Worm (Caenorhabditis elegans): ENCODE measurements around the gene Y6E2A.7.

DNA sequence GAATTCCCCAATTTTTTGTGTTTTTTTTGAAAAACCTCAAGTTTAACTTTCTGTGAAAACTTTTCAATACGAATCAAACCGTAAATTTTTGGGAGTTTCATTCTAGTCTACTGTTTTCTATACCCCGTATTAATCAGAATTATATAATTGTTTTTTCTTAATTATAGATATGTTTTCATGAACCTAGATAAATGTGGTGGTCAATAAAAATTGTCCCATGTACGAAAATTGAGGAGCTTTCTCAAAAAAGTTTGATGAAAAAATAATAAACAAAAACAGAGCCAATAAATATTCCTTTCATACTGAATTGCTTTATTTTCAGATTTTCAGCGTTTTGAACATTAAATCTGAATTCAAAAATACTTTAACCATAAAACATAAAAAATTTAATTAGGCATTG, 9.3 kb upstream of the Y6E2A.7 start, which contains the start of gene Y6E2A.1:
- TF ChIP-seq php-3 (GFP tag; IDR thresholded peaks at IDR 0.05) (no peak), unc-62 (GFP tag; optimal IDR thresholded peaks at IDR 0.05 in 1 of 2) (no peak), unc-62 (tag; optimal IDR thresholded peaks at IDR 0.05) (no peak), jun-1 (tag; optimal IDR thresholded peaks at IDR 0.05) (no peak), dve-1 (tag; optimal IDR thresholded peaks at IDR 0.05; ENCODE audit: insufficient read depth) (no peak), F49E8.2 (tag; optimal IDR thresholded peaks at IDR 0.05; ENCODE audit: borderline replicate concordance) (no peak), gei-8 (GFP tag; optimal IDR thresholded peaks at IDR 0.05) (no peak), ces-1 (GFP tag; optimal IDR thresholded peaks at IDR 0.05) (no peak), nhr-76 (tag; optimal IDR thresholded peaks at IDR 0.05) (no peak), daf-8 (GFP tag; IDR thresholded peaks at IDR 0.05) (no peak), dpl-1 (GFP tag; optimal IDR thresholded peaks at IDR 0.05) (no peak)

All from whole organism, L4 larva.